Fruit fly (Drosophila melanogaster) whole organism, embryonic: ENCODE data around the gene FucTA.

ENCODE experiments used
- CG10147 ChIP-seq: fragments of 200-800 bp; sonication (Bioruptor generic); optimal IDR thresholded peaks from 2 replicates; lab custom pipeline; 2019; ENCODE audit warnings: missing biosample characterization, mild to moderate bottlenecking, missing genetic modification characterization, moderate library complexity
- CG11695 ChIP-seq: fragments of 200-800 bp; sonication (Bioruptor generic); IDR thresholded peaks from 3 replicates; pipeline ENCODE4 v1.3.6; 2022; ENCODE audit warnings: missing biosample characterization, missing genetic modification characterization
- CG12071 ChIP-seq: fragments of 200-800 bp; sonication (Bioruptor generic); optimal IDR thresholded peaks from 3 replicates; lab custom pipeline; 2018; ENCODE audit warnings: missing biosample characterization, mild to moderate bottlenecking, missing genetic modification characterization
- CG12219 ChIP-seq: fragments of 200-800 bp; sonication (Bioruptor generic); optimal IDR thresholded peaks from 3 replicates; lab custom pipeline; 2018; ENCODE audit warnings: missing biosample characterization, mild to moderate bottlenecking, missing genetic modification characterization
- CG15514 ChIP-seq: fragments of 200-800 bp; sonication (Bioruptor generic); optimal IDR thresholded peaks from 3 replicates; lab custom pipeline; 2017; ENCODE audit warnings: missing biosample characterization, missing genetic modification characterization, mild to moderate bottlenecking, moderate library complexity, missing genetic modification reagents
- CG15601 ChIP-seq: fragments of 200-800 bp; sonication (Bioruptor generic); optimal IDR thresholded peaks from 3 replicates; lab custom pipeline; 2019; ENCODE audit warnings: missing biosample characterization, mild to moderate bottlenecking, missing genetic modification characterization, moderate library complexity
- CG1603 ChIP-seq: fragments of 200-800 bp; sonication (Bioruptor generic); optimal IDR thresholded peaks from 2 replicates; lab custom pipeline; 2019; ENCODE audit warnings: missing biosample characterization, mild to moderate bottlenecking, missing genetic modification characterization, moderate library complexity
- CG17802 ChIP-seq: fragments of 200-800 bp; sonication (Bioruptor generic); optimal IDR thresholded peaks from 2 replicates; lab custom pipeline; 2018; ENCODE audit warnings: missing biosample characterization, mild to moderate bottlenecking, missing genetic modification characterization, moderate library complexity
- CG2712 ChIP-seq: fragments of 200-800 bp; optimal IDR thresholded peaks from 3 replicates; lab custom pipeline; 2019; ENCODE audit warnings: missing biosample characterization, mild to moderate bottlenecking, missing genetic modification characterization, moderate library complexity
- CG3726 ChIP-seq: fragments of 200-800 bp; sonication (Bioruptor generic); IDR thresholded peaks from 3 replicates; pipeline ENCODE4, ENCODE4 v1.3.6; 2022; ENCODE audit warnings: missing biosample characterization, missing genetic modification characterization
- CG3995 ChIP-seq: fragments of 200-800 bp; sonication (Bioruptor generic); optimal IDR thresholded peaks from 3 replicates; lab custom pipeline; 2016; ENCODE audit warnings: missing biosample characterization, missing genetic modification characterization
- CG42726 ChIP-seq: fragments of 200-800 bp; sonication (Bioruptor generic); IDR thresholded peaks from 2 replicates; pipeline ENCODE4 v1.3.6; 2022; ENCODE audit warnings: missing biosample characterization, missing genetic modification characterization; ENCODE audit not compliant: partially characterized antibody
- CG4730 ChIP-seq: fragments of 200-800 bp; sonication (Bioruptor generic); IDR thresholded peaks from 2 replicates; pipeline ENCODE4 v1.3.6; 2022; ENCODE audit warnings: missing biosample characterization, missing genetic modification characterization
- CG5180 ChIP-seq: fragments of 200-800 bp; sonication (Bioruptor generic); optimal IDR thresholded peaks from 3 replicates; lab custom pipeline; 2017; ENCODE audit warnings: missing biosample characterization, missing genetic modification characterization, mild to moderate bottlenecking, moderate library complexity, missing genetic modification reagents
- CG5953 ChIP-seq: fragments of 200-800 bp; sonication (Bioruptor generic); IDR thresholded peaks from 2 replicates; pipeline ENCODE4 v1.3.6; 2022; ENCODE audit warnings: missing biosample characterization, missing genetic modification characterization
- CG6175 ChIP-seq: fragments of 200-800 bp; sonication (Bioruptor generic); IDR thresholded peaks from 3 replicates; pipeline ENCODE4 v1.3.6; 2022; ENCODE audit warnings: missing biosample characterization, missing genetic modification characterization
- CG7786 ChIP-seq: fragments of 200-800 bp; sonication (Bioruptor generic); optimal IDR thresholded peaks from 2 replicates; lab custom pipeline; 2016; ENCODE audit warnings: missing biosample characterization, missing genetic modification characterization
- CG8388 ChIP-seq: fragments of 200-800 bp; sonication (Bioruptor generic); optimal IDR thresholded peaks from 2 replicates; lab custom pipeline; 2019; ENCODE audit warnings: missing biosample characterization, mild to moderate bottlenecking, missing genetic modification characterization, moderate library complexity
- CG8944 ChIP-seq: fragments of 200-800 bp; sonication (Bioruptor generic); optimal IDR thresholded peaks from 3 replicates; lab custom pipeline; 2016; ENCODE audit warnings: missing biosample characterization, missing genetic modification characterization
- CG9797 ChIP-seq: fragments of 200-800 bp; sonication (Bioruptor generic); optimal IDR thresholded peaks from 3 replicates; lab custom pipeline; 2018; ENCODE audit warnings: missing biosample characterization, mild to moderate bottlenecking, missing genetic modification characterization
- CG9817 ChIP-seq: fragments of 200-800 bp; sonication (Bioruptor generic); optimal IDR thresholded peaks from 2 replicates; lab custom pipeline; 2018; ENCODE audit warnings: missing biosample characterization, mild to moderate bottlenecking, missing genetic modification characterization, moderate library complexity
- Dek ChIP-seq: fragments of 200-800 bp; sonication (Bioruptor generic); optimal IDR thresholded peaks from 3 replicates; lab custom pipeline; 2019; ENCODE audit warnings: missing biosample characterization, mild to moderate bottlenecking, missing genetic modification characterization, moderate library complexity
- Dip3 ChIP-seq: fragments of 200-800 bp; sonication (Bioruptor generic); optimal IDR thresholded peaks from 3 replicates; lab custom pipeline; 2016; ENCODE audit warnings: missing biosample characterization, missing genetic modification characterization
- Eip74EF ChIP-seq, 2 experiments: fragments of 200-800 bp in 1 of 2; fragments of >200 bp in 1 of 2; sonication (Bioruptor generic) in 1 of 2; optimal IDR thresholded peaks; 2 replicates each; lab custom pipeline; 2017 to 2019; ENCODE audit warnings: missing biosample characterization in 2 of 2, missing genetic modification characterization in 2 of 2, mild to moderate bottlenecking in 1 of 2, moderate library complexity in 1 of 2
- Fer2 ChIP-seq: fragments of 200-800 bp; sonication (Bioruptor generic); optimal IDR thresholded peaks from 2 replicates; lab custom pipeline; 2018; ENCODE audit warnings: missing biosample characterization, mild to moderate bottlenecking, missing genetic modification characterization, moderate library complexity
- GATAe ChIP-seq: fragments of 200-800 bp; sonication (Bioruptor generic); conservative IDR thresholded peaks from 2 replicates; pipeline ENCODE4 v1.3.6; 2022; ENCODE audit warnings: missing biosample characterization, missing genetic modification characterization
- HLH3B ChIP-seq: fragments of 200-800 bp; sonication (Bioruptor generic); IDR thresholded peaks from 2 replicates; pipeline ENCODE4 v1.3.6; 2022; ENCODE audit warnings: missing biosample characterization, missing genetic modification characterization
- HmgZ ChIP-seq: fragments of 200-800 bp; sonication (Bioruptor generic); optimal IDR thresholded peaks from 2 replicates; lab custom pipeline; 2018; ENCODE audit warnings: missing biosample characterization, mild to moderate bottlenecking, missing genetic modification characterization
- NfI ChIP-seq: fragments of 200-800 bp; sonication (Bioruptor generic); optimal IDR thresholded peaks from 3 replicates; lab custom pipeline; 2018; ENCODE audit warnings: missing biosample characterization, mild to moderate bottlenecking, missing genetic modification characterization, moderate library complexity
- Sox102F ChIP-seq: fragments of 200-800 bp; sonication (Bioruptor generic); optimal IDR thresholded peaks from 2 replicates; lab custom pipeline; 2018; ENCODE audit warnings: missing biosample characterization, mild to moderate bottlenecking, missing genetic modification characterization, moderate library complexity
- ab ChIP-seq: fragments of 200-800 bp; sonication (Bioruptor generic); optimal IDR thresholded peaks from 2 replicates; lab custom pipeline; 2016; ENCODE audit warnings: missing biosample characterization, missing genetic modification characterization
- ap ChIP-seq: fragments of 200-800 bp; sonication (Bioruptor generic); IDR thresholded peaks from 2 replicates; pipeline ENCODE4 v1.3.6; 2022; ENCODE audit warnings: missing biosample characterization, missing genetic modification characterization
- bab2 ChIP-seq: fragments of 200-800 bp; sonication (Bioruptor generic); optimal IDR thresholded peaks from 2 replicates; lab custom pipeline; 2016; ENCODE audit warnings: missing biosample characterization, missing genetic modification characterization
- bbx ChIP-seq: fragments of 200-800 bp; sonication (Bioruptor generic); IDR thresholded peaks from 2 replicates; pipeline ENCODE4 v1.3.6; 2022; ENCODE audit warnings: missing biosample characterization, missing genetic modification characterization; ENCODE audit not compliant: partially characterized antibody
- caup ChIP-seq: fragments of 200-800 bp; sonication (Bioruptor generic); optimal IDR thresholded peaks from 3 replicates; lab custom pipeline; 2017; ENCODE audit warnings: missing biosample characterization, mild to moderate bottlenecking, missing genetic modification characterization, moderate library complexity; ENCODE audit not compliant: severe bottlenecking
- croc ChIP-seq: fragments of 200-800 bp; sonication (Bioruptor generic); conservative IDR thresholded peaks from 3 replicates; pipeline ENCODE4 v1.3.6; 2022; ENCODE audit warnings: missing biosample characterization, missing genetic modification characterization
- crp ChIP-seq, 2 experiments: fragments of 200-800 bp; sonication (Bioruptor generic); optimal IDR thresholded peaks; 2 replicates in 1 of 2; 3 replicates in 1 of 2; lab custom pipeline; 2017; ENCODE audit warnings: missing biosample characterization in 2 of 2, missing genetic modification characterization in 2 of 2, mild to moderate bottlenecking in 1 of 2, moderate library complexity in 1 of 2
- disco-r ChIP-seq: fragments of 200-800 bp; sonication (Bioruptor generic); optimal IDR thresholded peaks from 2 replicates; lab custom pipeline; 2016; ENCODE audit warnings: missing biosample characterization, missing genetic modification characterization
- dmrt99B ChIP-seq: fragments of 200-800 bp; sonication (Bioruptor generic); optimal IDR thresholded peaks from 2 replicates; lab custom pipeline; 2018; ENCODE audit warnings: missing biosample characterization, mild to moderate bottlenecking, missing genetic modification characterization, moderate library complexity
- ewg ChIP-seq: fragments of 200-800 bp; sonication (Bioruptor generic); optimal IDR thresholded peaks from 3 replicates; lab custom pipeline; 2017; ENCODE audit warnings: mild to moderate bottlenecking, missing biosample characterization, missing genetic modification reagents, missing genetic modification characterization
- hkb ChIP-seq, 2 experiments: fragments of 200-800 bp in 1 of 2; fragments of >200 bp in 1 of 2; sonication (Bioruptor generic) in 1 of 2; IDR thresholded peaks in 1 of 2; optimal IDR thresholded peaks in 1 of 2; 2 replicates each; pipeline versions ENCODE4 v1.3.6 to Lab custom; 2017 to 2022; ENCODE audit warnings: missing biosample characterization in 1 of 2, missing genetic modification characterization in 1 of 2
- nerfin-1 ChIP-seq: fragments of 200-800 bp; sonication (Bioruptor generic); optimal IDR thresholded peaks from 3 replicates; lab custom pipeline; 2019; ENCODE audit warnings: missing biosample characterization, mild to moderate bottlenecking, missing genetic modification characterization, moderate library complexity
- onecut ChIP-seq: fragments of 200-800 bp; sonication (Bioruptor generic); IDR thresholded peaks from 2 replicates; pipeline ENCODE4 v1.3.6; 2022; ENCODE audit warnings: missing biosample characterization, missing genetic modification characterization
- otp ChIP-seq: fragments of 200-800 bp; sonication (Bioruptor generic); IDR thresholded peaks from 3 replicates; pipeline ENCODE4, ENCODE4 v1.3.6; 2022; ENCODE audit warnings: missing biosample characterization, missing genetic modification characterization
- pfk ChIP-seq: fragments of 200-800 bp; sonication (Bioruptor generic); optimal IDR thresholded peaks from 2 replicates; lab custom pipeline; 2018; ENCODE audit warnings: missing biosample characterization, mild to moderate bottlenecking, missing genetic modification characterization, moderate library complexity
- row ChIP-seq: fragments of 200-800 bp; sonication (Bioruptor generic); IDR thresholded peaks from 3 replicates; pipeline ENCODE4 v1.3.6; 2022; ENCODE audit warnings: missing biosample characterization, missing genetic modification characterization
- schlank ChIP-seq: fragments of 200-800 bp; sonication (Bioruptor generic); optimal IDR thresholded peaks from 2 replicates; lab custom pipeline; 2018; ENCODE audit warnings: missing biosample characterization, mild to moderate bottlenecking, missing genetic modification characterization
- ttk ChIP-seq: fragments of 200-800 bp; sonication (Bioruptor generic); IDR thresholded peaks from 2 replicates; pipeline ENCODE4 v2.1.2; 2022; ENCODE audit warnings: missing biosample characterization, missing genetic modification characterization

Gene FucTA

DNA sequence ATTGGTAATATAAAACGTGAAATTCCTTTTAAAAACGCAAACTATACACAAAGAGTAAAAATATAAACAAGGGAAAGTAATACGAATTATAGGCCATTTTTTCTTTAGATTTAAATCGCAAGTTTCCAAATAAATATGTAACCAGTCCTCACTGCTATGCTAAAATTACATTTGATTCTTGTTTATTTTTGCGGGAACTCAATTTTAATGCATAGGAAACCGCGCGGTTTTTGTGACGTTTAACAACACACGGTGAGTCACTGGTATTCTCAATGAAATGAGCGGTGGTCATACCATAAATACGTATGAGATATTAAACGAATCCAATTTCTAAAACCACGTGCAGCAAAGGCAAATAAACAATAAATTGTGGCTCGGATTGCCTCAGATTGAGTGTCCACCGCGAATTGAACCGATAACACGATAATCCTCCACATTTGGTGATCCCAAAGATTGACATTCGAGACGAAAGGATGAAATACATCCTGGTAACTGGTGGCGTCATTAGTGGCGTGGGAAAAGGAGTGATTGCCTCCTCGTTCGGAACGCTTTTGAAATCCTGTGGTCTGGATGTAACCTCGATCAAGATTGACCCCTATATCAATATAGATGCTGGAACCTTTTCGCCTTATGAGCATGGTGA, 48.9 kb upstream of the FucTA start, which contains the start of gene Ctps (continued):
- no peak for TF ChIP-seq disco-r (GFP tag; lab: Kevin White, UChicago)
- TF ChIP-seq CG12071: no peak
- TF ChIP-seq HmgZ: peak; percentile 25
- no peak for TF ChIP-seq CG2712
- TF ChIP-seq CG11695 (GFP tag; lab: Robert Waterston, UW): no peak
- no peak for TF ChIP-seq schlank (tag; lab: Kevin White, UChicago)
- TF ChIP-seq onecut (GFP tag; lab: Robert Waterston, UW): no peak
- TF ChIP-seq CG7786 (GFP tag; lab: Kevin White, UChicago): peak; percentile 29
- no peak for TF ChIP-seq CG12219 (GFP tag; lab: Kevin White, UChicago)
- no peak for TF ChIP-seq CG5180 (GFP tag; lab: Kevin White, UChicago)
- no peak for TF ChIP-seq Sox102F (GFP tag; lab: Kevin White, UChicago)
- TF ChIP-seq CG17802 (tag; lab: Kevin White, UChicago): peak; percentile 7
- no peak for TF ChIP-seq bbx
- no peak for TF ChIP-seq Dip3 (GFP tag; lab: Kevin White, UChicago)
- TF ChIP-seq ab (GFP tag; lab: Kevin White, UChicago): no peak
- peak; percentile 31 for TF ChIP-seq CG3995 (GFP tag; lab: Kevin White, UChicago)
- no peak for TF ChIP-seq CG8944 (GFP tag; lab: Kevin White, UChicago)
- TF ChIP-seq ap (GFP tag; lab: Robert Waterston, UW): no peak
- no peak for TF ChIP-seq CG8388 (GFP tag; lab: Kevin White, UChicago)
- no peak for TF ChIP-seq CG3726 (GFP tag; lab: Robert Waterston, UW)
- no peak for TF ChIP-seq hkb (optimal IDR thresholded peaks at IDR 0.05; lab: Kevin White, UChicago)
- no peak for TF ChIP-seq hkb (GFP tag; IDR thresholded peaks at IDR 0.05; lab: Robert Waterston, UW)
- TF ChIP-seq bab2: no peak
- TF ChIP-seq crp (GFP tag; optimal IDR thresholded peaks at IDR 0.05; lab: Kevin White, UChicago): no peak
- TF ChIP-seq CG42726 (GFP tag; lab: Robert Waterston, UW): no peak
- TF ChIP-seq Fer2 (tag; lab: Kevin White, UChicago): no peak
- no peak for TF ChIP-seq pfk (GFP tag; lab: Kevin White, UChicago)
- peak; percentile 5 for TF ChIP-seq caup (GFP tag; lab: Kevin White, UChicago)
- no peak for TF ChIP-seq CG15601 (tag; lab: Kevin White, UChicago)
- no peak for TF ChIP-seq CG10147
- peak; percentile 45 for TF ChIP-seq NfI (GFP tag; lab: Kevin White, UChicago)
- TF ChIP-seq CG15514 (GFP tag; lab: Kevin White, UChicago): peak; percentile 64
- no peak for TF ChIP-seq CG9817 (tag; lab: Kevin White, UChicago)
- TF ChIP-seq Dek (tag; lab: Kevin White, UChicago): no peak
- TF ChIP-seq HLH3B (GFP tag; lab: Robert Waterston, UW): no peak
- TF ChIP-seq ttk (GFP tag; lab: Robert Waterston, UW): no peak
- peak; percentile 65 for TF ChIP-seq CG9797
- TF ChIP-seq Eip74EF (GFP tag; optimal IDR thresholded peaks at IDR 0.05; lab: Kevin White, UChicago): no peak
- TF ChIP-seq CG1603: peak; percentile 66
- no peak for TF ChIP-seq otp
- TF ChIP-seq nerfin-1 (tag; lab: Kevin White, UChicago): no peak
- TF ChIP-seq CG5953 (GFP tag; lab: Robert Waterston, UW): no peak
- TF ChIP-seq CG4730 (GFP tag; lab: Robert Waterston, UW): no peak
- TF ChIP-seq row: peak; percentile 38; the same call in 1 of the 3 replicates
- no peak for TF ChIP-seq dmrt99B (tag; lab: Kevin White, UChicago)
- TF ChIP-seq GATAe: no peak
- no peak for TF ChIP-seq ewg
- TF ChIP-seq croc (GFP tag; lab: Robert Waterston, UW): no peak
- TF ChIP-seq CG6175: no peak
